Worm (Caenorhabditis elegans): ENCODE results near the gene Y67A10A.11.

DNA sequence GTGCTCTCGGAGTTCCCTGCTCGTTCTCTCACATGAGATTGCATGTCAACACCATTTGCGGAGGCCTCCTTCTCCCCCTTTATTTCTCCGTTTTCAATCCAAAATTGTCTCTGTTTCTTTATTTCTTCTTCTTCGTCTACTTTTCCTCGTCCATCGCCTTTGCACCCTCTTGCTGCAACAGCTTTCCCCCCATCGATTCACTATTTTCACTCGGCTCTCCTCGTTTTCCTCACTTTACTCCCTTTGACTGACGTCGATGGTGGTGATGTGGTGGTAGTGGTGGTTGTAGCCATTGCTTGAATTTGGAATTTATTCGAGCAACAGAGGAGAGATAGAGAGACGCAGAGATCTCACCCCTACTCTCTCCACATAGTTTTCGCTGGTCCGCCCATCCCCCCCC is 31.9 kb downstream of the Y67A10A.11 start:
- no peak for TF ChIP-seq nhr-28 (tag; optimal IDR thresholded peaks at IDR 0.05)
- no peak for TF ChIP-seq unc-62 (GFP tag; optimal IDR thresholded peaks at IDR 0.05)
- TF ChIP-seq nhr-12 (tag; optimal IDR thresholded peaks at IDR 0.05): no peak
- no peak for TF ChIP-seq snpc-4 (tag; optimal IDR thresholded peaks at IDR 0.05)

Data from whole organism, mixed stage, embryonic.